Worm (Caenorhabditis elegans) whole organism, mixed stage, embryonic: ENCODE results near the gene W09D6.4.
A peak's percentile ranks its signal among the peaks of the same experiment; 100 is the strongest.

Experiments used
- M03D4.4 ChIP-seq: sonication (generic microtip); optimal IDR thresholded peaks from 2 replicates; lab custom pipeline; 2017; ENCODE audit warnings: mild to moderate bottlenecking, missing genetic modification characterization, missing compliant biosample characterization
- bed-3 ChIP-seq: fragments of 200-800 bp; sonication (Bioruptor generic); optimal IDR thresholded peaks from 3 replicates; lab custom pipeline; 2018; ENCODE audit warnings: mild to moderate bottlenecking, missing genetic modification characterization, moderate library complexity, missing compliant biosample characterization
- blmp-1 ChIP-seq: fragments of 150-350 bp; optimal IDR thresholded peaks from 2 replicates; lab custom pipeline; 2014; ENCODE audit warnings: missing biosample characterization, missing genetic modification characterization
- ceh-39 ChIP-seq: fragments of 150-350 bp; optimal IDR thresholded peaks from 2 replicates; lab custom pipeline; 2014; ENCODE audit warnings: missing biosample characterization, missing genetic modification characterization
- ceh-43 ChIP-seq: fragments of 200-800 bp; sonication (Bioruptor generic); optimal IDR thresholded peaks from 2 replicates; lab custom pipeline; 2018; ENCODE audit warnings: mild to moderate bottlenecking, missing genetic modification characterization, moderate library complexity, missing compliant biosample characterization
- ceh-83 ChIP-seq: fragments of 200-800 bp; sonication (Bioruptor generic); optimal IDR thresholded peaks from 2 replicates; lab custom pipeline; 2018; ENCODE audit warnings: mild to moderate bottlenecking, missing genetic modification characterization, missing compliant biosample characterization
- ces-1 ChIP-seq: fragments of 150-350 bp; optimal IDR thresholded peaks from 2 replicates; lab custom pipeline; 2014; ENCODE audit warnings: missing biosample characterization, missing genetic modification reagents, missing genetic modification characterization
- cnd-1 ChIP-seq: fragments of 200-800 bp; sonication (Bioruptor generic); optimal IDR thresholded peaks from 2 replicates; lab custom pipeline; 2018; ENCODE audit warnings: mild to moderate bottlenecking, missing genetic modification characterization, missing compliant biosample characterization
- drap-1 ChIP-seq: fragments of 200-800 bp; sonication (Bioruptor generic); optimal IDR thresholded peaks from 3 replicates; lab custom pipeline; 2018; ENCODE audit warnings: mild to moderate bottlenecking, missing genetic modification characterization, missing compliant biosample characterization
- elt-1 ChIP-seq: sonication (generic microtip); optimal IDR thresholded peaks from 2 replicates; lab custom pipeline; 2017; ENCODE audit warnings: missing genetic modification characterization, mild to moderate bottlenecking, missing compliant biosample characterization, antibody characterized with exemption, moderate library complexity, borderline replicate concordance; ENCODE audit not compliant: insufficient read depth
- ham-2 ChIP-seq: fragments of 200-800 bp; sonication (Bioruptor generic); optimal IDR thresholded peaks from 2 replicates; lab custom pipeline; 2018; ENCODE audit warnings: mild to moderate bottlenecking, missing genetic modification characterization, missing compliant biosample characterization
- hlh-1 ChIP-seq: fragments of 150-350 bp; optimal IDR thresholded peaks from 2 replicates; lab custom pipeline; 2014; ENCODE audit warnings: missing biosample characterization, missing genetic modification reagents, missing genetic modification characterization
- lin-13 ChIP-seq: fragments of 150-350 bp; optimal IDR thresholded peaks from 2 replicates; lab custom pipeline; 2014; ENCODE audit warnings: missing biosample characterization, missing genetic modification characterization
- lin-32 ChIP-seq: fragments of 200-800 bp; sonication (Bioruptor generic); optimal IDR thresholded peaks from 2 replicates; lab custom pipeline; 2018; ENCODE audit warnings: mild to moderate bottlenecking, missing genetic modification characterization, missing compliant biosample characterization
- lsy-2 ChIP-seq: fragments of 150-350 bp; optimal IDR thresholded peaks from 2 replicates; lab custom pipeline; 2014; ENCODE audit warnings: missing biosample characterization, missing genetic modification characterization
- mab-5 ChIP-seq: fragments of 150-350 bp; optimal IDR thresholded peaks from 2 replicates; lab custom pipeline; 2014; ENCODE audit warnings: missing biosample characterization, missing genetic modification characterization
- mep-1 ChIP-seq: fragments of 150-350 bp; optimal IDR thresholded peaks from 2 replicates; lab custom pipeline; 2017; ENCODE audit warnings: missing biosample characterization, missing genetic modification reagents, missing genetic modification characterization, inconsistent platforms
- mls-2 ChIP-seq: sonication (generic microtip); optimal IDR thresholded peaks from 2 replicates; lab custom pipeline; 2016; ENCODE audit warnings: mild to moderate bottlenecking, missing genetic modification characterization, moderate library complexity, missing compliant biosample characterization
- nhr-12 ChIP-seq: fragments of 150-350 bp; optimal IDR thresholded peaks from 2 replicates; lab custom pipeline; 2014; ENCODE audit warnings: missing biosample characterization, missing genetic modification characterization
- nhr-237 ChIP-seq: fragments of 150-350 bp; optimal IDR thresholded peaks from 2 replicates; lab custom pipeline; 2014; ENCODE audit warnings: missing biosample characterization, missing genetic modification characterization
- nhr-28 ChIP-seq: fragments of 150-350 bp; optimal IDR thresholded peaks from 2 replicates; lab custom pipeline; 2014; ENCODE audit warnings: missing biosample characterization, missing genetic modification characterization
- nhr-76 ChIP-seq: sonication (generic microtip); optimal IDR thresholded peaks from 2 replicates; lab custom pipeline; 2017; ENCODE audit warnings: missing biosample characterization, missing genetic modification characterization
- pha-4 ChIP-seq: fragments of 150-350 bp; optimal IDR thresholded peaks from 2 replicates; lab custom pipeline; 2018; ENCODE audit warnings: missing biosample characterization, missing genetic modification reagents, missing genetic modification characterization
- sem-2 ChIP-seq: fragments of 200-800 bp; sonication (Bioruptor generic); optimal IDR thresholded peaks from 2 replicates; lab custom pipeline; 2018; ENCODE audit warnings: mild to moderate bottlenecking, missing genetic modification characterization, missing compliant biosample characterization
- snpc-4 ChIP-seq: fragments of 150-350 bp; optimal IDR thresholded peaks from 2 replicates; lab custom pipeline; 2014; ENCODE audit warnings: missing biosample characterization, missing genetic modification characterization
- sptf-1 ChIP-seq: sonication (generic microtip); optimal IDR thresholded peaks from 2 replicates; lab custom pipeline; 2017; ENCODE audit warnings: mild to moderate bottlenecking, missing genetic modification characterization, moderate library complexity, missing compliant biosample characterization
- unc-120 ChIP-seq: sonication (generic microtip); optimal IDR thresholded peaks from 2 replicates; lab custom pipeline; 2017; ENCODE audit warnings: missing genetic modification characterization, missing compliant biosample characterization; ENCODE audit not compliant: poor library complexity, severe bottlenecking
- unc-39 ChIP-seq: fragments of 150-350 bp; optimal IDR thresholded peaks from 2 replicates; lab custom pipeline; 2014; ENCODE audit warnings: missing biosample characterization, missing genetic modification characterization
- unc-62 ChIP-seq: fragments of 150-350 bp; optimal IDR thresholded peaks from 2 replicates; lab custom pipeline; 2014; ENCODE audit warnings: missing biosample characterization, missing genetic modification reagents, missing genetic modification characterization
- zip-8 ChIP-seq: fragments of 150-350 bp; optimal IDR thresholded peaks from 2 replicates; lab custom pipeline; 2014; ENCODE audit warnings: missing biosample characterization, missing genetic modification characterization
- ztf-11 ChIP-seq: fragments of 150-350 bp; optimal IDR thresholded peaks from 2 replicates; lab custom pipeline; 2014; ENCODE audit warnings: missing biosample characterization, missing genetic modification characterization

Gene W09D6.4

DNA sequence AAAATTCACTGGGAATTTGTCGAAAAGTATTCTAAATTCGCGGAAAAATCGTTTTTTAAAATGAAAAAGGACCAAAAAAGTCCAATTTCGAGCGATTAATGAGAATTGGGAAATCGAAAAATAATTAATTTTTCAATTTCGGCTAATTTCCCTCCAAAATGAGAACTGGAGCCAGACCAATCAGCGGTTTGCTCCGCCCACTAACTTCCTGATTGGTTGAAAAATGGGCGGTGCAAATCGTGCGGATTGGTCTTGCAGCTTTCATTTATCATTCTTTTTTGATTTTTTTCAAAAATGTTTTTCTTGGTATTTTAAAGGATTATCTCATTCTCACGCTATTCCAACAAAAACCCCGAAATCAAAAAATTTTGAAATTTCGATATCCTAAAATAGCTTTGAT is 25.5 kb upstream of the W09D6.4 start:
- TF ChIP-seq bed-3 (GFP tag; lab: Kevin White, UChicago) = no peak
- no peak for TF ChIP-seq nhr-76
- TF ChIP-seq unc-62 (GFP tag; lab: Kevin White, UChicago) = no peak
- no peak for TF ChIP-seq elt-1 (tag; lab: Kevin White, UChicago)
- TF ChIP-seq ceh-43 (GFP tag; lab: Kevin White, UChicago) = no peak
- no peak for TF ChIP-seq snpc-4 (tag; lab: Kevin White, UChicago)
- no peak for TF ChIP-seq nhr-12 (tag; lab: Kevin White, UChicago)
- TF ChIP-seq sptf-1 (tag; lab: Kevin White, UChicago) = no peak
- no peak for TF ChIP-seq pha-4 (tag; lab: Kevin White, UChicago)
- no peak for TF ChIP-seq nhr-28
- TF ChIP-seq mab-5 = no peak
- no peak for TF ChIP-seq cnd-1 (tag; lab: Kevin White, UChicago)

DNA sequence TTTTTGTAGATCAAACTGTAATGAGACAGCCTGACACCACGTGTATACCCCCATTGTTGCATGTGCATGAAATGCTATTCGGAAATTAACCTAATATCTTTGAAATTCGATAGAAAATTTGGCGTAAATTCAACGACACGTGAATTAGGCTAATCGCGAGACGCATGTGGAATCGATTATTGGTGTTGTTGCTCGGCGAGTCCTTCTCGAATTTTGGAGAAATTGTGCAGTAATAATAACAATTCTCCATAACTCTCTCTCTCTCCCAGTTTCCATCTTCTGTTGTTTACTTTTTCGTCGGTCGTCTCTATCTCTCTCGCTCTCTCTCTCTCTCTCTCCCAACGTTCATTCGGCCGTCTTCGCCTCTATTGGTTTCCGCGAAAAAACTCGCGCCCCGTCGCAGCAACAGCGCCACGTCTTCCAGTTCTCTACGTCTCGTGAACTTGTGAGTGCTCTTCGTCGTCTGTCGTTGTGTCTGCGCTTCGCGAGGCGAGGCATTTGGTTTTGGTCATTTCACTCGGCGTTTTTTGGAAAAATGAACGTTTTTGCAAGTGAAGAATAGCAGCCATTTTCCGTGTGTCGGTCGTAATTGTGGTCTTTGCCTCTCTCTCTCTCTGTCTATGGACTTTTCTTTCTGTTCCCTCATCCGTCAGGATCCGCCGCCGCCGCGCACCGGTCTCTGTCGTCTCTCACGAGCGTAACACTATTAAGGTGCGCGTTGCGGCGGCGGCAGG is 24.8 kb upstream of the W09D6.4 start:
- TF ChIP-seq zip-8 (tag; lab: Kevin White, UChicago) (no peak), pha-4 (tag; lab: Kevin White, UChicago) (peak; percentile 80), mab-5 (no peak), ces-1 (GFP tag; lab: Kevin White, UChicago) (peak; percentile 11), M03D4.4 (tag; lab: Kevin White, UChicago) (no peak), ham-2 (no peak), mep-1 (no peak), cnd-1 (tag; lab: Kevin White, UChicago) (no peak), lin-32 (peak; percentile 27)

DNA sequence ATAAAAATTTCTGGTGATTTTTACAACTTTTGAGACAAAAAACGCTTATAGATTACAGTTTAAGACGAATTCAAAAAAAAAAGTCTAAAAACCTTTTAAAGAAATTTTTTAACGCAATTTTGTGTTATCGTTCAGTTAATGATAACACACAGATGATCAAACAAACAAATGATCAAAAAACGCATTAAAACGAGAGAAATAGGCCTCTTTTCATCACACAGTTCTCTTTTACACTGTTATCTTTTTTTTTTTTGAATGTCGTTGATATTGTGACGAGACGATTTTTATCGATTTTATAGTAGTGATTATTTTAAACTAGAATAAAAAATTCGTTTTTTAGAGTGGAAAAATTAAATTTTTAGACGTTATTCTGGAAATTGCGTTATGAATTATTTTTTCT is 19.8 kb upstream of the W09D6.4 start:
- no peak for TF ChIP-seq nhr-237 (tag; lab: Kevin White, UChicago)
- TF ChIP-seq nhr-12 (tag; lab: Kevin White, UChicago) = no peak
- TF ChIP-seq mep-1 = no peak
- TF ChIP-seq nhr-76 = no peak
- TF ChIP-seq ceh-43 (GFP tag; lab: Kevin White, UChicago) = no peak
- no peak for TF ChIP-seq hlh-1 (tag; lab: Kevin White, UChicago)
- TF ChIP-seq pha-4 (tag; lab: Kevin White, UChicago) = no peak
- no peak for TF ChIP-seq unc-120 (tag; lab: Kevin White, UChicago)
- no peak for TF ChIP-seq mab-5
- TF ChIP-seq sptf-1 (tag; lab: Kevin White, UChicago) = no peak
- no peak for TF ChIP-seq lin-32
- TF ChIP-seq nhr-28 = no peak
- TF ChIP-seq unc-39 (tag; lab: Kevin White, UChicago) = no peak
- no peak for TF ChIP-seq blmp-1 (tag; lab: Kevin White, UChicago)

DNA sequence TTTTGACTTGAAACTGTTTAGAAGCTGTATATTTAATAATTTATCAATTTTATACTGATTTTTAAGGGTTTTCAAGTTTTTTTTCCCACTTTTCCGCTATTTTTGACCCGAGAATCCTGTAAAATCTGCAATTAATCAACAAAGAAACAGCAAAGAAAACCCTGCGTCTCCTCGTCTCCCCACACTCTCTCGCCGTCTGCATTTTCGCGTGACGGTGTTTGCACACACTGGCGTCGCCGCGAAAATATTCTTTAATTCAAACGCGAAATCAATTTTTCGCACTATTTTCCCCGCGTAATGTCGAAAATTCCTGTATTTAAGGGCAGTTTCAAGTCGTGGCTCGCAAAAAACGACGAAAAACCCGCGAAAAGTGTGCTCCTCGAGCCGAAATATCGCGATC is 16.3 kb upstream of the W09D6.4 start, which contains the start of gene rsa-2:
Gene rsa-2, plus strand, starts transcription at position 221 of the 400 bp plus-strand sequence.
- TF ChIP-seq ces-1 (GFP tag; lab: Kevin White, UChicago) = peak; percentile 46
- TF ChIP-seq lsy-2 (tag; lab: Kevin White, UChicago) = peak; percentile 21
- TF ChIP-seq nhr-76 = no peak
- peak; percentile 45 for TF ChIP-seq sptf-1 (tag; lab: Kevin White, UChicago)
- peak; percentile 26 for TF ChIP-seq lin-13 (tag; lab: Kevin White, UChicago)
- TF ChIP-seq mep-1 = peak; percentile 45
- no peak for TF ChIP-seq ham-2
- no peak for TF ChIP-seq snpc-4 (tag; lab: Kevin White, UChicago)
- TF ChIP-seq drap-1 (GFP tag; lab: Kevin White, UChicago) = peak; percentile 2
- peak; percentile 71 for TF ChIP-seq ceh-83 (GFP tag; lab: Kevin White, UChicago)

DNA sequence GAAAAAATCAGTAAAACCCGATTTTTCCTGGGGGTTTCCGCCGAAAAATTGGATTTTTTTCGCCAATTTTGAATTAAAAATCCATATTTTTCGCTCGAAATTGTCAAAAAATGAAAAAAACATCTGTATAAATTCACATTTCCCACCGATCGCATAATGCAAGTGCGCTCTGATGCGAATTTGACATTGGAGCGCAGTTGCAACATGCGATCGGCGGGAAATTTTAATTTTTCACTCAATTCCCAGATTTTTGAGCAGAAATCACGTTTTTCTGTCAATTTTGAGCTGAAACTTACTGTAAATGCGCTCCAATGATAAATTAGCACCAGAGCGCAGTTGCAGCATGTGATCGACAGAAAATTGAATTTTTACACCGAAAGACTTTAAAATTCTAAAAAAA is 15.0 kb upstream of the W09D6.4 start:
- no peak for TF ChIP-seq drap-1 (GFP tag; lab: Kevin White, UChicago)

DNA sequence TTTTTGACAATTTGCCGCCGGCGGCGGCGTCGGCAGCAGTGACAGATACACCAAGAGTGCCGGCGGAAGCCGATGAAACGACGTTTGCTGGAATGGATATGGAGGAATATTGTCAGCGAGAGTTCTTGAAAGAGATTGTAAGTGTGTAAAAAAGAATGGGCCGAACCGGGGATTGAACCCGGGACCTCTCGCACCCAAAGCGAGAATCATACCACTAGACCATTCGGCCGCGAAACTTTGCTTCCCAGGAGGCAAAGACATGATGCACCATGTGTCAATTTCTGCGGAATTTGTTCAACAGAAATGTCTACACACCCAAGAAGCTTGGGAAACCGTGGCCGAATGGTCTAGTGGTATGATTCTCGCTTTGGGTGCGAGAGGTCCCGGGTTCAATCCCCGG is 12.9 kb upstream of the W09D6.4 start:
- TF ChIP-seq sptf-1 (tag; lab: Kevin White, UChicago) (peak; percentile 29), lin-13 (tag; lab: Kevin White, UChicago) (peak; percentile 8), M03D4.4 (tag; lab: Kevin White, UChicago) (peak; percentile 19), ceh-83 (GFP tag; lab: Kevin White, UChicago) (no peak), sem-2 (GFP tag; lab: Kevin White, UChicago) (no peak), mab-5 (no peak), ztf-11 (tag; lab: Kevin White, UChicago) (peak; percentile 43), bed-3 (GFP tag; lab: Kevin White, UChicago) (peak; percentile 12), ceh-39 (tag; lab: Kevin White, UChicago) (no peak), ces-1 (GFP tag; lab: Kevin White, UChicago) (peak; percentile 14), unc-120 (tag; lab: Kevin White, UChicago) (peak; percentile 54), mls-2 (tag; lab: Kevin White, UChicago) (no peak)
- TF ChIP-seq, all 35 proteins: peak for 7
